Fruit fly (Drosophila melanogaster) whole organism, embryonic: ENCODE measurements around the gene bol.

Source experiments
- Aef1 ChIP-seq: fragments of 200-800 bp; sonication (Bioruptor generic); IDR thresholded peaks from 3 replicates; pipeline ENCODE4 v1.3.6; 2022; ENCODE audit warnings: missing biosample characterization, missing genetic modification characterization
- Awh ChIP-seq: fragments of 200-800 bp; sonication (Bioruptor generic); IDR thresholded peaks from 2 replicates; pipeline ENCODE4, ENCODE4 v1.3.6; 2022; ENCODE audit warnings: missing biosample characterization, missing genetic modification characterization
- B-H1 ChIP-seq: fragments of 200-800 bp; sonication (Bioruptor generic); IDR thresholded peaks from 3 replicates; pipeline ENCODE4 v1.3.6; 2022; ENCODE audit warnings: missing biosample characterization, missing genetic modification characterization
- CG10321 ChIP-seq: fragments of 200-800 bp; sonication (Bioruptor generic); IDR thresholded peaks from 2 replicates; pipeline ENCODE4 v1.3.6; 2022; ENCODE audit warnings: missing biosample characterization, missing genetic modification characterization
- CG10565 ChIP-seq: fragments of 200-800 bp; sonication (Bioruptor generic); optimal IDR thresholded peaks from 3 replicates; lab custom pipeline; 2016; ENCODE audit warnings: missing biosample characterization, mild to moderate bottlenecking, missing genetic modification characterization
- CG11093 ChIP-seq: fragments of 200-800 bp; sonication (Bioruptor generic); IDR thresholded peaks from 3 replicates; pipeline ENCODE4 v1.3.6; 2022; ENCODE audit warnings: missing biosample characterization, missing genetic modification characterization
- CG13775 ChIP-seq: fragments of 200-800 bp; sonication (Bioruptor generic); optimal IDR thresholded peaks from 3 replicates; lab custom pipeline; 2017; ENCODE audit warnings: missing biosample characterization, mild to moderate bottlenecking, missing genetic modification characterization
- CG14014 ChIP-seq: fragments of 200-800 bp; sonication (Bioruptor generic); IDR thresholded peaks from 2 replicates; pipeline ENCODE4 v1.3.6; 2022; ENCODE audit warnings: missing biosample characterization, missing genetic modification characterization
- CG15514 ChIP-seq: fragments of 200-800 bp; sonication (Bioruptor generic); optimal IDR thresholded peaks from 3 replicates; lab custom pipeline; 2017; ENCODE audit warnings: missing biosample characterization, missing genetic modification characterization, mild to moderate bottlenecking, moderate library complexity, missing genetic modification reagents
- CG1602 ChIP-seq: fragments of 200-800 bp; sonication (Bioruptor generic); optimal IDR thresholded peaks from 3 replicates; lab custom pipeline; 2016; ENCODE audit warnings: missing biosample characterization, missing genetic modification characterization
- CG17361 ChIP-seq: fragments of 200-800 bp; sonication (Bioruptor generic); IDR thresholded peaks from 3 replicates; pipeline ENCODE4 v1.3.6; 2022; ENCODE audit warnings: missing biosample characterization, missing genetic modification characterization
- CG1792 ChIP-seq: fragments of 200-800 bp; sonication (Bioruptor generic); optimal IDR thresholded peaks from 2 replicates; lab custom pipeline; 2016; ENCODE audit warnings: missing biosample characterization, missing genetic modification characterization
- CG18262 ChIP-seq: fragments of 200-800 bp; optimal IDR thresholded peaks from 3 replicates; lab custom pipeline; 2019; ENCODE audit warnings: missing biosample characterization, mild to moderate bottlenecking, missing genetic modification characterization, moderate library complexity
- CG2129 ChIP-seq: fragments of 200-800 bp; sonication (Bioruptor generic); IDR thresholded peaks from 2 replicates; pipeline ENCODE4 v1.3.6; 2022; ENCODE audit warnings: missing biosample characterization, missing genetic modification characterization; ENCODE audit not compliant: partially characterized antibody
- CG3726 ChIP-seq: fragments of 200-800 bp; sonication (Bioruptor generic); IDR thresholded peaks from 3 replicates; pipeline ENCODE4, ENCODE4 v1.3.6; 2022; ENCODE audit warnings: missing biosample characterization, missing genetic modification characterization
- CG6689 ChIP-seq: fragments of 200-800 bp; sonication (Bioruptor generic); IDR thresholded peaks from 2 replicates; pipeline ENCODE4 v1.3.6; 2022; ENCODE audit warnings: missing biosample characterization, missing genetic modification characterization
- CG6765 ChIP-seq: fragments of 200-800 bp; sonication (Bioruptor generic); optimal IDR thresholded peaks from 3 replicates; lab custom pipeline; 2017; ENCODE audit warnings: missing biosample characterization, mild to moderate bottlenecking, missing genetic modification characterization
- CG6854 ChIP-seq: fragments of 200-800 bp; sonication (Bioruptor generic); optimal IDR thresholded peaks from 3 replicates; lab custom pipeline; 2017; ENCODE audit warnings: missing biosample characterization, mild to moderate bottlenecking, missing genetic modification characterization
- CG8290 ChIP-seq, 3 experiments: fragments of 200-800 bp; sonication (Bioruptor generic); optimal IDR thresholded peaks; 2 replicates each; lab custom pipeline; 2016 to 2019; ENCODE audit warnings: missing biosample characterization in 3 of 3, missing genetic modification characterization in 3 of 3, mild to moderate bottlenecking in 2 of 3, moderate library complexity in 1 of 3
- CG8359 ChIP-seq: fragments of 200-800 bp; sonication (Bioruptor generic); optimal IDR thresholded peaks from 2 replicates; lab custom pipeline; 2017; ENCODE audit warnings: missing biosample characterization, mild to moderate bottlenecking, missing genetic modification characterization, borderline replicate concordance
- CG8388 ChIP-seq: fragments of 200-800 bp; sonication (Bioruptor generic); optimal IDR thresholded peaks from 2 replicates; lab custom pipeline; 2019; ENCODE audit warnings: missing biosample characterization, mild to moderate bottlenecking, missing genetic modification characterization, moderate library complexity
- CG8765 ChIP-seq: fragments of 200-800 bp; sonication (Bioruptor generic); IDR thresholded peaks from 2 replicates; pipeline ENCODE4 v1.3.6; 2022; ENCODE audit warnings: missing biosample characterization, missing genetic modification characterization
- CG8944 ChIP-seq: fragments of 200-800 bp; sonication (Bioruptor generic); optimal IDR thresholded peaks from 3 replicates; lab custom pipeline; 2016; ENCODE audit warnings: missing biosample characterization, missing genetic modification characterization
- CG9797 ChIP-seq: fragments of 200-800 bp; sonication (Bioruptor generic); optimal IDR thresholded peaks from 3 replicates; lab custom pipeline; 2018; ENCODE audit warnings: missing biosample characterization, mild to moderate bottlenecking, missing genetic modification characterization
- Chrac-16 ChIP-seq: fragments of 200-800 bp; sonication (Bioruptor generic); optimal IDR thresholded peaks from 3 replicates; lab custom pipeline; 2016; ENCODE audit warnings: missing biosample characterization, missing genetic modification characterization
- Dll ChIP-seq: fragments of 200-800 bp; sonication (Bioruptor generic); IDR thresholded peaks from 4 replicates; pipeline ENCODE4 v1.3.6; 2022; ENCODE audit warnings: missing biosample characterization, missing genetic modification characterization; ENCODE audit not compliant: partially characterized antibody
- Ets65A ChIP-seq: fragments of 200-800 bp; sonication (Bioruptor generic); peaks from one replicate; lab custom pipeline; 2016; ENCODE audit warnings: missing biosample characterization, missing genetic modification characterization
- MESR4 ChIP-seq: fragments of 200-800 bp; sonication (Bioruptor generic); optimal IDR thresholded peaks from 2 replicates; lab custom pipeline; 2018; ENCODE audit warnings: missing biosample characterization, mild to moderate bottlenecking, missing genetic modification characterization, moderate library complexity
- Rfx ChIP-seq: fragments of 200-800 bp; sonication (Bioruptor generic); IDR thresholded peaks from 2 replicates; pipeline ENCODE4 v1.3.6; 2022; ENCODE audit warnings: missing biosample characterization, missing genetic modification characterization
- Ssrp ChIP-seq: fragments of 200-800 bp; sonication (Bioruptor generic); optimal IDR thresholded peaks from 2 replicates; lab custom pipeline; 2018; ENCODE audit warnings: missing biosample characterization, mild to moderate bottlenecking, missing genetic modification characterization, moderate library complexity
- Xrp1 ChIP-seq: fragments of 200-800 bp; sonication (Bioruptor generic); IDR thresholded peaks from 2 replicates; pipeline ENCODE4 v1.3.6; 2022; ENCODE audit warnings: missing biosample characterization, missing genetic modification characterization
- bsh ChIP-seq, 2 experiments: fragments of 200-800 bp; sonication (Bioruptor generic); optimal IDR thresholded peaks; 2 replicates each; lab custom pipeline; 2017 to 2018; ENCODE audit warnings: mild to moderate bottlenecking in 2 of 2, missing biosample characterization in 2 of 2, missing genetic modification characterization in 2 of 2, moderate library complexity in 1 of 2
- caup ChIP-seq: fragments of 200-800 bp; sonication (Bioruptor generic); optimal IDR thresholded peaks from 3 replicates; lab custom pipeline; 2017; ENCODE audit warnings: missing biosample characterization, mild to moderate bottlenecking, missing genetic modification characterization, moderate library complexity; ENCODE audit not compliant: severe bottlenecking
- chinmo ChIP-seq: fragments of 200-800 bp; sonication (Bioruptor generic); IDR thresholded peaks from 4 replicates; pipeline ENCODE4 v1.3.6; 2022; ENCODE audit warnings: missing biosample characterization, missing genetic modification characterization; ENCODE audit not compliant: partially characterized antibody
- corto ChIP-seq: fragments of 200-800 bp; sonication (Bioruptor generic); optimal IDR thresholded peaks from 2 replicates; lab custom pipeline; 2016; ENCODE audit warnings: missing biosample characterization, mild to moderate bottlenecking, missing genetic modification characterization, moderate library complexity
- crc ChIP-seq: fragments of 200-800 bp; sonication (Bioruptor generic); optimal IDR thresholded peaks from 2 replicates; lab custom pipeline; 2016; ENCODE audit warnings: missing biosample characterization, missing genetic modification characterization
- croc ChIP-seq: fragments of 200-800 bp; sonication (Bioruptor generic); conservative IDR thresholded peaks from 3 replicates; pipeline ENCODE4 v1.3.6; 2022; ENCODE audit warnings: missing biosample characterization, missing genetic modification characterization
- crol ChIP-seq: fragments of 200-800 bp; sonication (Bioruptor generic); IDR thresholded peaks from 2 replicates; pipeline ENCODE4 v1.3.6; 2022; ENCODE audit warnings: missing biosample characterization, missing genetic modification characterization
- da ChIP-seq: fragments of 200-800 bp; sonication (Bioruptor generic); optimal IDR thresholded peaks from 2 replicates; lab custom pipeline; 2016; ENCODE audit warnings: missing biosample characterization, missing genetic modification characterization
- fd64A ChIP-seq: fragments of 200-800 bp; sonication (Bioruptor generic); optimal IDR thresholded peaks from 3 replicates; lab custom pipeline; 2018; ENCODE audit warnings: missing biosample characterization, mild to moderate bottlenecking, missing genetic modification characterization
- gfzf ChIP-seq: fragments of 200-800 bp; sonication (Bioruptor generic); optimal IDR thresholded peaks from 2 replicates; lab custom pipeline; 2016; ENCODE audit warnings: missing biosample characterization, mild to moderate bottlenecking, missing genetic modification characterization, moderate library complexity
- jigr1 ChIP-seq: fragments of 200-800 bp; sonication (Bioruptor generic); IDR thresholded peaks from 3 replicates; pipeline ENCODE4 v1.3.6; 2022; ENCODE audit warnings: missing biosample characterization, missing genetic modification characterization
- nau ChIP-seq: fragments of 200-800 bp; sonication (Bioruptor generic); optimal IDR thresholded peaks from 3 replicates; lab custom pipeline; 2017; ENCODE audit warnings: missing biosample characterization, mild to moderate bottlenecking, missing genetic modification characterization, missing genetic modification reagents
- peb ChIP-seq: fragments of 200-800 bp; sonication (Bioruptor generic); IDR thresholded peaks from 2 replicates; pipeline ENCODE4 v1.3.6; 2022; ENCODE audit warnings: missing biosample characterization, missing genetic modification characterization
- slou ChIP-seq: fragments of 200-800 bp; sonication (Bioruptor generic); optimal IDR thresholded peaks from 3 replicates; lab custom pipeline; 2016; ENCODE audit warnings: missing biosample characterization, missing genetic modification characterization
- so ChIP-seq: fragments of 200-800 bp; sonication (Bioruptor generic); IDR thresholded peaks from 3 replicates; pipeline ENCODE4 v1.3.6; 2022; ENCODE audit warnings: missing biosample characterization, missing genetic modification characterization
- tio ChIP-seq: fragments of 200-800 bp; sonication (Bioruptor generic); optimal IDR thresholded peaks from 2 replicates; lab custom pipeline; 2017; ENCODE audit warnings: missing biosample characterization, missing genetic modification characterization, inconsistent platforms
- wdn ChIP-seq: fragments of 200-800 bp; sonication (Bioruptor generic); IDR thresholded peaks from 2 replicates; pipeline ENCODE4 v1.3.6; 2022; ENCODE audit warnings: missing biosample characterization, missing genetic modification characterization
- z ChIP-seq: fragments of 200-800 bp; sonication (Bioruptor generic); IDR thresholded peaks from 3 replicates; pipeline ENCODE4 v1.3.6; 2022; ENCODE audit warnings: missing biosample characterization, missing genetic modification characterization
- zfh1 ChIP-seq: fragments of 200-800 bp; sonication (Bioruptor generic); IDR thresholded peaks from 3 replicates; pipeline ENCODE4 v1.3.6; 2022; ENCODE audit warnings: missing biosample characterization, missing genetic modification characterization

bol gene

dm6 chr3L:9065997-9066441, 68.2 kb downstream of the bol start, which contains the start of gene Argk1 (continued):
- TF ChIP-seq CG10565 = no peak
- TF ChIP-seq Awh = no peak
- no peak for TF ChIP-seq z (GFP tag; lab: Robert Waterston, UW)
- no peak for TF ChIP-seq CG15514 (GFP tag; lab: Kevin White, UChicago)
- peak; percentile 38 for TF ChIP-seq CG18262 (tag; lab: Kevin White, UChicago)
- TF ChIP-seq CG3726 (GFP tag; lab: Robert Waterston, UW) = no peak
- TF ChIP-seq CG17361 (GFP tag; lab: Robert Waterston, UW) = peak; percentile 62
- peak; percentile 28 for TF ChIP-seq CG13775
- no peak for TF ChIP-seq gfzf (GFP tag; lab: Kevin White, UChicago)
- TF ChIP-seq jigr1 (GFP tag; lab: Robert Waterston, UW) = no peak
- TF ChIP-seq CG6689 (GFP tag; lab: Robert Waterston, UW) = peak; percentile 32; the same call in 1 of the 2 replicates
- TF ChIP-seq MESR4 = no peak
- TF ChIP-seq CG1792 (GFP tag; lab: Kevin White, UChicago) = no peak
- no peak for TF ChIP-seq Dll (GFP tag; lab: Robert Waterston, UW)
- peak; percentile 39; the same call in 1 of the 3 replicates for TF ChIP-seq B-H1 (GFP tag; lab: Robert Waterston, UW)
- peak; percentile 44 for TF ChIP-seq Chrac-16 (GFP tag; lab: Kevin White, UChicago)
- TF ChIP-seq chinmo (GFP tag; lab: Robert Waterston, UW) = no peak
- peak; percentile 71 for TF ChIP-seq Rfx
- TF ChIP-seq nau (GFP tag; lab: Kevin White, UChicago) = no peak
- TF ChIP-seq CG2129 (GFP tag; lab: Robert Waterston, UW) = no peak
- TF ChIP-seq so = peak; percentile 51; the same call in 1 of the 3 replicates
- no peak for TF ChIP-seq CG6854
- TF ChIP-seq CG11093 = 0 out of 3 replicates have a peak, but pooled peaks have one; percentile 7
- peak; percentile 14 for TF ChIP-seq CG8388 (GFP tag; lab: Kevin White, UChicago)
- TF ChIP-seq peb (GFP tag; lab: Robert Waterston, UW) = no peak
- TF ChIP-seq slou = peak; percentile 17
- TF ChIP-seq CG9797 (GFP tag; lab: Kevin White, UChicago) = no peak
- TF ChIP-seq CG1602 (GFP tag; lab: Kevin White, UChicago) = peak; percentile 12
- TF ChIP-seq da (GFP tag; lab: Kevin White, UChicago) = no peak
- no peak for TF ChIP-seq fd64A (GFP tag; lab: Kevin White, UChicago)
- peak; percentile 46 for TF ChIP-seq Ets65A (GFP tag; lab: Kevin White, UChicago)
- peak; percentile 54; the same call in 1 of the 2 replicates for TF ChIP-seq Xrp1 (GFP tag; lab: Robert Waterston, UW)
- TF ChIP-seq CG10321 = no peak
- TF ChIP-seq corto (GFP tag; lab: Kevin White, UChicago) = no peak
- TF ChIP-seq wdn = peak; percentile 58
- no peak for TF ChIP-seq crol (GFP tag; lab: Robert Waterston, UW)
- TF ChIP-seq CG8944 (GFP tag; lab: Kevin White, UChicago) = no peak
- TF ChIP-seq Aef1 (GFP tag; lab: Robert Waterston, UW) = no peak
- TF ChIP-seq caup (GFP tag; lab: Kevin White, UChicago) = peak; percentile 61
- TF ChIP-seq croc (GFP tag; lab: Robert Waterston, UW) = no peak
- no peak for TF ChIP-seq CG6765
- no peak for TF ChIP-seq CG8765
- peak; percentile 46; the same call in 1 of the 3 replicates for TF ChIP-seq zfh1
- peak; percentile 38 for TF ChIP-seq tio
- no peak for TF ChIP-seq CG8290 (GFP tag; optimal IDR thresholded peaks at IDR 0.05; lab: Kevin White, UChicago)
- peak in 1 of 2 experiments; percentile 49 for TF ChIP-seq CG8290 (tag; optimal IDR thresholded peaks at IDR 0.05; lab: Kevin White, UChicago)
- peak; percentile 78 for TF ChIP-seq CG14014 (GFP tag; lab: Robert Waterston, UW)
- no peak for TF ChIP-seq crc
- no peak for TF ChIP-seq CG8359 (GFP tag; lab: Kevin White, UChicago)
- TF ChIP-seq bsh (GFP tag; optimal IDR thresholded peaks at IDR 0.05; lab: Kevin White, UChicago) = peak in 1 of 2 experiments; percentile 28
- TF ChIP-seq Ssrp (tag; lab: Kevin White, UChicago) = peak; percentile 9
